Fruit fly (Drosophila melanogaster) whole organism, embryonic: ENCODE results near the gene fwe.

Source experiments
- Bdp1 ChIP-seq: fragments of 200-800 bp; sonication (Bioruptor generic); optimal IDR thresholded peaks from 3 replicates; lab custom pipeline; 2016; ENCODE audit warnings: missing biosample characterization, missing genetic modification characterization
- CG10267 ChIP-seq: fragments of 200-800 bp; sonication (Bioruptor generic); optimal IDR thresholded peaks from 2 replicates; lab custom pipeline; 2018; ENCODE audit warnings: missing biosample characterization, mild to moderate bottlenecking, missing genetic modification characterization, moderate library complexity
- CG10979 ChIP-seq: fragments of 200-800 bp; sonication (Bioruptor generic); optimal IDR thresholded peaks from 2 replicates; lab custom pipeline; 2018; ENCODE audit warnings: missing biosample characterization, mild to moderate bottlenecking, missing genetic modification characterization, moderate library complexity
- CG11723 ChIP-seq: fragments of 200-800 bp; sonication (Bioruptor generic); optimal IDR thresholded peaks from 2 replicates; lab custom pipeline; 2017; ENCODE audit warnings: missing biosample characterization, mild to moderate bottlenecking, missing genetic modification characterization
- CG16813 ChIP-seq: fragments of 200-800 bp; sonication (Bioruptor generic); IDR thresholded peaks from 3 replicates; pipeline ENCODE4 v1.3.6; 2022; ENCODE audit warnings: missing biosample characterization, missing genetic modification characterization; ENCODE audit not compliant: partially characterized antibody
- CG18764 ChIP-seq: fragments of 200-800 bp; sonication (Bioruptor generic); optimal IDR thresholded peaks from 3 replicates; lab custom pipeline; 2016; ENCODE audit warnings: missing biosample characterization, missing genetic modification characterization
- CG2875 ChIP-seq: fragments of 200-800 bp; sonication (Bioruptor generic); optimal IDR thresholded peaks from 2 replicates; lab custom pipeline; 2017; ENCODE audit warnings: missing biosample characterization, mild to moderate bottlenecking, missing genetic modification characterization, missing genetic modification reagents
- CG32767 ChIP-seq: fragments of 200-800 bp; sonication (Bioruptor generic); IDR thresholded peaks from 2 replicates; pipeline ENCODE4 v1.3.6; 2022; ENCODE audit warnings: missing biosample characterization, missing genetic modification characterization
- CG32772 ChIP-seq: fragments of 200-800 bp; sonication (Bioruptor generic); IDR thresholded peaks from 2 replicates; pipeline ENCODE4 v1.3.6; 2022; ENCODE audit warnings: missing biosample characterization, missing genetic modification characterization
- CG3407 ChIP-seq: fragments of 200-800 bp; sonication (Bioruptor generic); optimal IDR thresholded peaks from 2 replicates; lab custom pipeline; 2018; ENCODE audit warnings: missing biosample characterization, mild to moderate bottlenecking, missing genetic modification characterization
- CG34224 ChIP-seq: fragments of 200-800 bp; sonication (Bioruptor generic); IDR thresholded peaks from 3 replicates; pipeline ENCODE4 v1.3.6; 2022; ENCODE audit warnings: missing biosample characterization, missing genetic modification characterization; ENCODE audit not compliant: partially characterized antibody
- CG3726 ChIP-seq: fragments of 200-800 bp; sonication (Bioruptor generic); IDR thresholded peaks from 3 replicates; pipeline ENCODE4, ENCODE4 v1.3.6; 2022; ENCODE audit warnings: missing biosample characterization, missing genetic modification characterization
- CG7839 ChIP-seq: fragments of 200-800 bp; sonication (Bioruptor generic); optimal IDR thresholded peaks from 3 replicates; lab custom pipeline; 2018; ENCODE audit warnings: missing biosample characterization, mild to moderate bottlenecking, missing genetic modification characterization, moderate library complexity
- CG8359 ChIP-seq: fragments of 200-800 bp; sonication (Bioruptor generic); optimal IDR thresholded peaks from 2 replicates; lab custom pipeline; 2017; ENCODE audit warnings: missing biosample characterization, mild to moderate bottlenecking, missing genetic modification characterization, borderline replicate concordance
- Chrac-16 ChIP-seq: fragments of 200-800 bp; sonication (Bioruptor generic); optimal IDR thresholded peaks from 3 replicates; lab custom pipeline; 2016; ENCODE audit warnings: missing biosample characterization, missing genetic modification characterization
- D19A ChIP-seq: fragments of 200-800 bp; optimal IDR thresholded peaks from 3 replicates; lab custom pipeline; 2019; ENCODE audit warnings: missing biosample characterization, mild to moderate bottlenecking, missing genetic modification characterization, moderate library complexity
- Dll ChIP-seq: fragments of 200-800 bp; sonication (Bioruptor generic); IDR thresholded peaks from 4 replicates; pipeline ENCODE4 v1.3.6; 2022; ENCODE audit warnings: missing biosample characterization, missing genetic modification characterization; ENCODE audit not compliant: partially characterized antibody
- HHEX ChIP-seq: fragments of 200-800 bp; sonication (Bioruptor generic); optimal IDR thresholded peaks from 3 replicates; lab custom pipeline; 2017; ENCODE audit warnings: missing biosample characterization, mild to moderate bottlenecking, missing genetic modification characterization, missing genetic modification reagents
- HmgD ChIP-seq: fragments of 200-800 bp; sonication (Bioruptor generic); optimal IDR thresholded peaks from 3 replicates; lab custom pipeline; 2016; ENCODE audit warnings: missing biosample characterization, missing genetic modification characterization
- Lim3 ChIP-seq: fragments of 200-800 bp; sonication (Bioruptor generic); IDR thresholded peaks from 2 replicates; pipeline ENCODE4 v1.3.6; 2022; ENCODE audit warnings: missing biosample characterization, missing genetic modification characterization
- MESR4 ChIP-seq: fragments of 200-800 bp; sonication (Bioruptor generic); optimal IDR thresholded peaks from 2 replicates; lab custom pipeline; 2018; ENCODE audit warnings: missing biosample characterization, mild to moderate bottlenecking, missing genetic modification characterization, moderate library complexity
- NC2α ChIP-seq: fragments of 200-800 bp; sonication (Bioruptor generic); optimal IDR thresholded peaks from 2 replicates; lab custom pipeline; 2016; ENCODE audit warnings: missing biosample characterization, missing genetic modification characterization
- Six4 ChIP-seq: fragments of 200-800 bp; sonication (Bioruptor generic); optimal IDR thresholded peaks from 2 replicates; lab custom pipeline; 2016; ENCODE audit warnings: missing biosample characterization, missing genetic modification characterization
- Sox100B ChIP-seq: fragments of 200-800 bp; sonication (Bioruptor generic); optimal IDR thresholded peaks from 3 replicates; lab custom pipeline; 2018; ENCODE audit warnings: missing biosample characterization, mild to moderate bottlenecking, missing genetic modification characterization
- Sry-δ ChIP-seq: fragments of 200-800 bp; sonication (Bioruptor generic); optimal IDR thresholded peaks from 2 replicates; lab custom pipeline; 2016; ENCODE audit warnings: missing biosample characterization, missing genetic modification characterization
- TFAM ChIP-seq: fragments of 200-800 bp; sonication (Bioruptor generic); optimal IDR thresholded peaks from 2 replicates; lab custom pipeline; 2017; ENCODE audit warnings: missing biosample characterization, missing genetic modification characterization, inconsistent platforms
- btn ChIP-seq: fragments of 200-800 bp; sonication (Bioruptor generic); optimal IDR thresholded peaks from 2 replicates; lab custom pipeline; 2016; ENCODE audit warnings: missing biosample characterization, missing genetic modification characterization
- esg ChIP-seq: fragments of 200-800 bp; sonication (Bioruptor generic); conservative IDR thresholded peaks from 2 replicates; pipeline ENCODE4 v1.3.6; 2022; ENCODE audit warnings: missing biosample characterization, missing genetic modification characterization
- ewg ChIP-seq: fragments of 200-800 bp; sonication (Bioruptor generic); optimal IDR thresholded peaks from 3 replicates; lab custom pipeline; 2017; ENCODE audit warnings: mild to moderate bottlenecking, missing biosample characterization, missing genetic modification reagents, missing genetic modification characterization
- gsb-n ChIP-seq: fragments of 200-800 bp; sonication (Bioruptor generic); optimal IDR thresholded peaks from 3 replicates; lab custom pipeline; 2018; ENCODE audit warnings: missing biosample characterization, mild to moderate bottlenecking, missing genetic modification characterization
- gt ChIP-seq: fragments of 200-800 bp; sonication (Bioruptor generic); IDR thresholded peaks from 2 replicates; pipeline ENCODE4 v1.3.6; 2022; ENCODE audit warnings: missing biosample characterization, missing genetic modification characterization
- hb ChIP-seq: fragments of 200-800 bp; sonication (Bioruptor generic); IDR thresholded peaks from 3 replicates; pipeline ENCODE4 v1.3.6; 2022; ENCODE audit warnings: missing biosample characterization, missing genetic modification characterization; ENCODE audit not compliant: partially characterized antibody
- jigr1 ChIP-seq: fragments of 200-800 bp; sonication (Bioruptor generic); IDR thresholded peaks from 3 replicates; pipeline ENCODE4 v1.3.6; 2022; ENCODE audit warnings: missing biosample characterization, missing genetic modification characterization
- kni ChIP-seq: fragments of 200-800 bp; sonication (Bioruptor generic); optimal IDR thresholded peaks from 3 replicates; lab custom pipeline; 2017; ENCODE audit warnings: mild to moderate bottlenecking, missing biosample characterization, missing genetic modification reagents, missing genetic modification characterization
- knrl ChIP-seq: fragments of 200-800 bp; sonication (Bioruptor generic); IDR thresholded peaks from 3 replicates; pipeline ENCODE4 v1.3.6; 2022; ENCODE audit warnings: missing biosample characterization, missing genetic modification characterization; ENCODE audit not compliant: partially characterized antibody
- lilli ChIP-seq: fragments of 200-800 bp; sonication (Bioruptor generic); optimal IDR thresholded peaks from 3 replicates; lab custom pipeline; 2016; ENCODE audit warnings: missing biosample characterization, missing genetic modification characterization
- lola ChIP-seq, 3 experiments: fragments of >200 bp in 2 of 3; fragments of 200-800 bp in 1 of 3; sonication (Bioruptor generic) in 1 of 3; optimal IDR thresholded peaks; 2 replicates each; lab custom pipeline; 2017 to 2019; ENCODE audit warnings: missing biosample characterization in 3 of 3, missing genetic modification characterization in 3 of 3, mild to moderate bottlenecking in 1 of 3, moderate library complexity in 1 of 3
- nau ChIP-seq: fragments of 200-800 bp; sonication (Bioruptor generic); optimal IDR thresholded peaks from 3 replicates; lab custom pipeline; 2017; ENCODE audit warnings: missing biosample characterization, mild to moderate bottlenecking, missing genetic modification characterization, missing genetic modification reagents
- pita ChIP-seq: fragments of 200-800 bp; sonication (Bioruptor generic); optimal IDR thresholded peaks from 2 replicates; lab custom pipeline; 2017; ENCODE audit warnings: missing biosample characterization, mild to moderate bottlenecking, missing genetic modification characterization
- pnt ChIP-seq: fragments of 200-800 bp; sonication (Bioruptor generic); optimal IDR thresholded peaks from 3 replicates; lab custom pipeline; 2016; ENCODE audit warnings: missing biosample characterization, missing genetic modification characterization
- prd ChIP-seq, 3 experiments: fragments of >200 bp in 2 of 3; fragments of 200-800 bp in 1 of 3; sonication (Bioruptor generic) in 1 of 3; optimal IDR thresholded peaks in 2 of 3; IDR thresholded peaks in 1 of 3; 2 replicates in 2 of 3; 3 replicates in 1 of 3; pipeline versions ENCODE4 v1.3.6 to Lab custom; 2017 to 2022; ENCODE audit warnings: missing biosample characterization in 1 of 3, missing genetic modification characterization in 1 of 3
- pzg ChIP-seq: fragments of 200-800 bp; sonication (Bioruptor generic); optimal IDR thresholded peaks from 3 replicates; lab custom pipeline; 2018; ENCODE audit warnings: missing biosample characterization, mild to moderate bottlenecking, missing genetic modification characterization, moderate library complexity
- sna ChIP-seq: fragments of 200-800 bp; sonication (Bioruptor generic); IDR thresholded peaks from 2 replicates; pipeline ENCODE4 v1.3.6; 2022; ENCODE audit warnings: missing biosample characterization, missing genetic modification characterization; ENCODE audit not compliant: partially characterized antibody
- sqz ChIP-seq: fragments of 200-800 bp; sonication (Bioruptor generic); optimal IDR thresholded peaks from 3 replicates; lab custom pipeline; 2018; ENCODE audit warnings: missing biosample characterization, mild to moderate bottlenecking, missing genetic modification characterization
- sr ChIP-seq: fragments of 200-800 bp; sonication (Bioruptor generic); IDR thresholded peaks from 3 replicates; pipeline ENCODE4 v1.3.6; 2022; ENCODE audit warnings: missing biosample characterization, missing genetic modification characterization
- tap ChIP-seq: fragments of 200-800 bp; optimal IDR thresholded peaks from 3 replicates; lab custom pipeline; 2019; ENCODE audit warnings: missing biosample characterization, mild to moderate bottlenecking, missing genetic modification characterization, moderate library complexity
- tio ChIP-seq: fragments of 200-800 bp; sonication (Bioruptor generic); optimal IDR thresholded peaks from 2 replicates; lab custom pipeline; 2017; ENCODE audit warnings: missing biosample characterization, missing genetic modification characterization, inconsistent platforms
- vfl ChIP-seq: fragments of 200-800 bp; sonication (Bioruptor generic); optimal IDR thresholded peaks from 2 replicates; lab custom pipeline; 2016; ENCODE audit warnings: missing biosample characterization, missing genetic modification characterization
- yki ChIP-seq: fragments of >200 bp; optimal IDR thresholded peaks from 3 replicates; lab custom pipeline; 2018

The fwe gene

dm6 chr3L:15826347-15826984 lies 10.3 kb upstream of the fwe start, which contains the start of the genes DCP2 and dbo (continued):
- TF ChIP-seq CG2875 (GFP tag; lab: Kevin White, UChicago) (no peak), CG16813 (GFP tag; lab: Robert Waterston, UW) (peak; percentile 88), CG7839 (tag; lab: Kevin White, UChicago) (peak; percentile 81), Bdp1 (GFP tag; lab: Kevin White, UChicago) (no peak), Dll (peak; percentile 87), kni (no peak), TFAM (GFP tag; lab: Kevin White, UChicago) (no peak), Six4 (GFP tag; lab: Kevin White, UChicago) (peak; percentile 23), knrl (GFP tag; lab: Robert Waterston, UW) (peak; percentile 89), CG10267 (tag; lab: Kevin White, UChicago) (peak; percentile 61), sr (GFP tag; lab: Robert Waterston, UW) (no peak), nau (no peak), CG11723 (GFP tag; lab: Kevin White, UChicago) (peak; percentile 34), MESR4 (no peak), prd (optimal IDR thresholded peaks at IDR 0.05; lab: Kevin White, UChicago) (no peak), prd (GFP tag; IDR thresholded peaks at IDR 0.05; lab: Robert Waterston, UW) (peak; percentile 69), CG8359 (GFP tag; lab: Kevin White, UChicago) (no peak), Sry-δ (peak; percentile 90), Sox100B (peak; percentile 73), Lim3 (GFP tag; lab: Robert Waterston, UW) (no peak), gt (GFP tag; lab: Robert Waterston, UW) (no peak), ewg (peak; percentile 4), hb (GFP tag; lab: Robert Waterston, UW) (peak; percentile 75), yki (no peak), CG32767 (no peak), pita (GFP tag; lab: Kevin White, UChicago) (no peak), sna (GFP tag; lab: Robert Waterston, UW) (peak; percentile 81), CG3407 (GFP tag; lab: Kevin White, UChicago) (no peak), sqz (no peak), jigr1 (GFP tag; lab: Robert Waterston, UW) (no peak), CG32772 (GFP tag; lab: Robert Waterston, UW) (no peak), btn (GFP tag; lab: Kevin White, UChicago) (no peak), CG3726 (no peak), D19A (tag; lab: Kevin White, UChicago) (peak; percentile 39), lola (GFP tag; optimal IDR thresholded peaks at IDR 0.05; lab: Kevin White, UChicago) (peak in 1 of 3 experiments; percentile 49), gsb-n (tag; lab: Kevin White, UChicago) (peak; percentile 17), lilli (GFP tag; lab: Kevin White, UChicago) (peak; percentile 69), vfl (GFP tag; lab: Kevin White, UChicago) (peak; percentile 21), tio (GFP tag; lab: Kevin White, UChicago) (peak; percentile 63), pzg (GFP tag; lab: Kevin White, UChicago) (peak; percentile 28), CG34224 (peak; percentile 82), HHEX (GFP tag; lab: Kevin White, UChicago) (peak; percentile 61), CG10979 (no peak), pnt (GFP tag; lab: Kevin White, UChicago) (no peak), esg (GFP tag; lab: Robert Waterston, UW) (peak; percentile 60), HmgD (no peak), tap (peak; percentile 77), Chrac-16 (GFP tag; lab: Kevin White, UChicago) (peak; percentile 64), CG18764 (peak; percentile 43), NC2α (GFP tag; lab: Kevin White, UChicago) (no peak)
